Fruit fly (Drosophila melanogaster) whole organism: ENCODE data around the gene CG1774.

Experiments used
- CG8478 ChIP-seq: fragments of >200 bp; optimal IDR thresholded peaks from 2 replicates; lab custom pipeline; 2018; ENCODE audit warnings: inconsistent platforms
- Dll ChIP-seq: fragments of >200 bp; optimal IDR thresholded peaks from 2 replicates; lab custom pipeline; 2017
- EcR ChIP-seq, 2 experiments: fragments of >200 bp; optimal IDR thresholded peaks; 2 replicates each; lab custom pipeline; 2017; ENCODE audit warnings: missing biosample characterization in 2 of 2, missing genetic modification characterization in 2 of 2, missing genetic modification reagents in 2 of 2
- pan ChIP-seq: fragments of >200 bp; optimal IDR thresholded peaks from 2 replicates; lab custom pipeline; 2017
- psq ChIP-seq: fragments of >200 bp; optimal IDR thresholded peaks from 2 replicates; lab custom pipeline; 2017
- usp ChIP-seq: fragments of >200 bp; optimal IDR thresholded peaks from 2 replicates; lab custom pipeline; 2017; ENCODE audit warnings: missing biosample characterization, missing genetic modification characterization, mixed read lengths

dm6 chr3R:31559781-31560180, 32.8 kb upstream of the CG1774 start:
- TF ChIP-seq pan (no peak), psq (lab: Kevin White, UChicago) (no peak), Dll (lab: Kevin White, UChicago) (no peak), usp (no peak), CG8478 (lab: Kevin White, UChicago) (no peak), EcR (GFP tag; optimal IDR thresholded peaks at IDR 0.05; lab: Kevin White, UChicago) (peak in 1 of 2 experiments; percentile 0)
